Worm (Caenorhabditis elegans): ENCODE results near the gene BE10.4.

BE10.4 gene

ce11 chrIII:12819148-12819547, 5.9 kb downstream of the BE10.4 start:
- TF ChIP-seq hmbx-1 (tag; optimal IDR thresholded peaks at IDR 0.05) (no peak), B0310.2 (tag; optimal IDR thresholded peaks at IDR 0.05) (no peak), tra-4 (tag; optimal IDR thresholded peaks at IDR 0.05) (no peak), ceh-13 (GFP tag; optimal IDR thresholded peaks at IDR 0.05) (no peak), aly-1 (tag; optimal IDR thresholded peaks at IDR 0.05) (no peak), hmg-4 (GFP tag; optimal IDR thresholded peaks at IDR 0.05) (no peak), flt-1 (GFP tag; IDR thresholded peaks at IDR 0.05) (no peak), F13C5.2 (tag; optimal IDR thresholded peaks at IDR 0.05) (no peak), ets-7 (tag; optimal IDR thresholded peaks at IDR 0.05) (no peak), sea-1 (GFP tag; conservative IDR thresholded peaks at IDR 0.05) (no peak), ceh-36 (tag; optimal IDR thresholded peaks at IDR 0.05) (no peak), tbx-11 (GFP tag; IDR thresholded peaks at IDR 0.05) (no peak), tbx-37 (GFP tag; conservative IDR thresholded peaks at IDR 0.05) (no peak), ama-1 (optimal IDR thresholded peaks at IDR 0.05) (no peak), pes-1 (GFP tag; IDR thresholded peaks at IDR 0.05) (no peak), scrt-1 (GFP tag; IDR thresholded peaks at IDR 0.05) (no peak)

DNA sequence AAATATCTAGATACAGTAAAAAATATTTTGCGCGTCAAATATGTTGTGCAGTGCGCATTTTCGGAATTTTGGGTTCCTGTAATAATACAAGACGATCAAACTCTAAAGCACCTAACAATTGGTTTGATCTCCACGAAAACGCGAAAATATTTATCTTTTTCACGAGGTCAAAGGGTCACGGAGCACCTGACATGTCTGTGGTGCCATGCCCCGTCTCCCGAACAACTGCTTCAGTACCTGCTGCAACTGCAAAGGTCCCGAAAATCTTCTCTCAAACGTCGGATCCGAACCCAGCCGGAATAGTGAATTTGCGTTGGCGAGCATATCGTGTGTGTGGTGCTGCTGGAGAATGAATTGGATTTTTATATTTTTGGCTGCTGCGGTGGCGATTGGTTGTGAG, 6.6 kb downstream of the BE10.4 start, which contains the start of the genes Y37D8A.2 and Y37D8A.25:
Gene Y37D8A.2, plus strand, starts transcription at position 285 of the 400 bp plus-strand sequence.
Gene Y37D8A.25, minus strand, starts transcription at position 345 of the 400 bp plus-strand sequence.
- TF ChIP-seq F13C5.2 (tag; optimal IDR thresholded peaks at IDR 0.05) (no peak), pes-1 (GFP tag; IDR thresholded peaks at IDR 0.05) (no peak), B0310.2 (tag; optimal IDR thresholded peaks at IDR 0.05) (no peak), ceh-13 (GFP tag; optimal IDR thresholded peaks at IDR 0.05) (no peak), tra-4 (tag; optimal IDR thresholded peaks at IDR 0.05) (no peak), ceh-36 (tag; optimal IDR thresholded peaks at IDR 0.05) (no peak), tbx-37 (GFP tag; conservative IDR thresholded peaks at IDR 0.05) (no peak)

- TF ChIP-seq hmg-4 (GFP tag; optimal IDR thresholded peaks at IDR 0.05) (no peak), tbx-11 (GFP tag; IDR thresholded peaks at IDR 0.05) (no peak), sea-1 (GFP tag; conservative IDR thresholded peaks at IDR 0.05) (no peak), pes-1 (GFP tag; IDR thresholded peaks at IDR 0.05) (no peak), ets-7 (tag; optimal IDR thresholded peaks at IDR 0.05) (no peak), hmbx-1 (tag; optimal IDR thresholded peaks at IDR 0.05) (no peak), F13C5.2 (tag; optimal IDR thresholded peaks at IDR 0.05) (no peak), flt-1 (GFP tag; IDR thresholded peaks at IDR 0.05) (no peak), ceh-36 (tag; optimal IDR thresholded peaks at IDR 0.05) (no peak)
These were observed 8.0 kb downstream of the BE10.4 start for ce11 chrIII:12821331-12821730.

ce11 chrIII:12822608-12823261, 9.4 kb downstream of the BE10.4 start:
- TF ChIP-seq ceh-36 (tag; optimal IDR thresholded peaks at IDR 0.05) (peak; percentile 72), hmg-4 (GFP tag; optimal IDR thresholded peaks at IDR 0.05) (no peak)

- TF ChIP-seq tra-4 (tag; optimal IDR thresholded peaks at IDR 0.05) (no peak), ceh-36 (tag; optimal IDR thresholded peaks at IDR 0.05) (no peak), ama-1 (optimal IDR thresholded peaks at IDR 0.05) (no peak), B0310.2 (tag; optimal IDR thresholded peaks at IDR 0.05) (no peak)
These were observed 15.8 kb downstream of the BE10.4 start, which contains the start of gene Y37D8A.3 for ce11 chrIII:12829068-12829467. TSS of gene Y37D8A.3 (plus strand) at chrIII:12829368.

- TF ChIP-seq tra-4 (tag; optimal IDR thresholded peaks at IDR 0.05) (no peak), hmg-4 (GFP tag; optimal IDR thresholded peaks at IDR 0.05) (no peak), aly-1 (tag; optimal IDR thresholded peaks at IDR 0.05) (no peak), sea-1 (GFP tag; conservative IDR thresholded peaks at IDR 0.05) (no peak), F13C5.2 (tag; optimal IDR thresholded peaks at IDR 0.05) (no peak), tbx-11 (GFP tag; IDR thresholded peaks at IDR 0.05) (no peak), ceh-36 (tag; optimal IDR thresholded peaks at IDR 0.05) (no peak), B0310.2 (tag; optimal IDR thresholded peaks at IDR 0.05) (no peak), tbx-37 (GFP tag; conservative IDR thresholded peaks at IDR 0.05) (no peak), scrt-1 (GFP tag; IDR thresholded peaks at IDR 0.05) (no peak), hnd-1 (tag; optimal IDR thresholded peaks at IDR 0.05) (no peak), ceh-13 (GFP tag; optimal IDR thresholded peaks at IDR 0.05) (no peak)
These were observed 18.4 kb downstream of the BE10.4 start for ce11 chrIII:12831696-12832095.

- no peak for TF ChIP-seq pes-1 (GFP tag; IDR thresholded peaks at IDR 0.05)
- TF ChIP-seq tbx-11 (GFP tag; IDR thresholded peaks at IDR 0.05): no peak
- no peak for TF ChIP-seq aly-1 (tag; optimal IDR thresholded peaks at IDR 0.05)
- no peak for TF ChIP-seq ceh-13 (GFP tag; optimal IDR thresholded peaks at IDR 0.05)
- TF ChIP-seq B0310.2 (tag; optimal IDR thresholded peaks at IDR 0.05): no peak
- no peak for TF ChIP-seq F13C5.2 (tag; optimal IDR thresholded peaks at IDR 0.05)
- no peak for TF ChIP-seq hmbx-1 (tag; optimal IDR thresholded peaks at IDR 0.05)
- no peak for TF ChIP-seq tbx-37 (GFP tag; conservative IDR thresholded peaks at IDR 0.05)
These were observed 19.8 kb downstream of the BE10.4 start for ce11 chrIII:12833079-12833478.

DNA sequence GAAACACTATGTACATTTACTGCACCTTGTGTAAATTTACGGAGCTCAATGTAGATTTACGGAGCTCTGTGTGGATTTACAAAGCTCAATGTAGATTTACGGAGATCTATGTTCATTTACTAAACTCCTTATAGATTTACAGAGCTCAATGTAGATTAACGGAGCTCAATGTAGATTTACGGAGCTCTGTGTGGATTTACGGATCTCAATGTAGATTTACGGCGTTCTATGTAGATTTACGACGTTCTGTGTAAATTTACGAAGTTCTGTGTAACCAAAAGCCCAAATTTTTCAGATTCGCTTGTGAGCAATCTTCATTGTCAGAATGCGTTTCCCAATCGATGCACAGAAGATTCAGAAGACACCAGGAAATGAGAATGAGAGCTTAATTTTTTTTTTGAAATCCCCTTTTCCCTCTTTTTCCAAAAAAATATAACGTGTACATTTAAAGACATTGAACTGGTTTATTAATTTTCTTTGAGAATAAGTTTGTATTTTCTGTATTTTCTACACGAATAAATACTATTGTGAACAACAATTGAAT, 23.5 kb downstream of the BE10.4 start:
- TF ChIP-seq pes-1 (GFP tag; IDR thresholded peaks at IDR 0.05): no peak
- no peak for TF ChIP-seq tra-4 (tag; optimal IDR thresholded peaks at IDR 0.05)
- TF ChIP-seq sea-1 (GFP tag; conservative IDR thresholded peaks at IDR 0.05): no peak
- no peak for TF ChIP-seq ets-7 (tag; optimal IDR thresholded peaks at IDR 0.05)
- no peak for TF ChIP-seq tbx-11 (GFP tag; IDR thresholded peaks at IDR 0.05)
- TF ChIP-seq scrt-1 (GFP tag; IDR thresholded peaks at IDR 0.05): no peak
- TF ChIP-seq B0310.2 (tag; optimal IDR thresholded peaks at IDR 0.05): no peak
- no peak for TF ChIP-seq flt-1 (GFP tag; IDR thresholded peaks at IDR 0.05)
- TF ChIP-seq aly-1 (tag; optimal IDR thresholded peaks at IDR 0.05): no peak
- TF ChIP-seq hnd-1 (tag; optimal IDR thresholded peaks at IDR 0.05): no peak
- no peak for TF ChIP-seq ceh-36 (tag; optimal IDR thresholded peaks at IDR 0.05)
